Worm (Caenorhabditis elegans): ENCODE results near the gene fbxa-215.

DNA sequence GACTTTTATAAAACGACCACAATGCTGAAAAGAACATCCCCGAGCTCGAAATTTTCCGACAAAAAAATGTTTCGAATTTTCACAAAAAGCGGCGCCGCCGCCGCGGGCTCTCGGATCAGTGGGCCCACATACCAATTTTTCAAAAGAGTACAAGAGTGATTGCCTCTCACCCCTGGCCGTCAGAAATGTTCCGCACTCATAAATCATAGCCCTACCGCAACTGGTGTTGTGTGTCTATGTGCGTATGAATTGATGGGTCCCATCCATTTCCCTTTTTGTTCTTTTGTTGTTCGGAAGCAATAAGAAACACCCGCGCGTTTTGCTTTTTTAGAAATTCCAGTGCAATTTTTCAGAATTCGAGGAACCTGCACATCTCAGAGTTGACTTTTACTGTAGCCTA, 27.9 kb upstream of the fbxa-215 start:
- TF ChIP-seq ama-1 (optimal IDR thresholded peaks at IDR 0.05), result no peak
- TF ChIP-seq aly-2 (tag; optimal IDR thresholded peaks at IDR 0.05), result no peak
- TF ChIP-seq unc-62 (GFP tag; optimal IDR thresholded peaks at IDR 0.05), result peak; percentile 89
- no peak for TF ChIP-seq ztf-11 (tag; optimal IDR thresholded peaks at IDR 0.05)
- no peak for TF ChIP-seq ztf-1 (GFP tag; conservative IDR thresholded peaks at IDR 0.05)
- TF ChIP-seq sma-9 (GFP tag; optimal IDR thresholded peaks at IDR 0.05), result no peak
- no peak for TF ChIP-seq sma-9 (tag; optimal IDR thresholded peaks at IDR 0.05)
- TF ChIP-seq skn-1 (tag; optimal IDR thresholded peaks at IDR 0.05), result no peak
- TF ChIP-seq sma-3 (GFP tag; optimal IDR thresholded peaks at IDR 0.05), result no peak
